Worm (Caenorhabditis elegans) whole organism, L1 larva: ENCODE results near the gene F31B9.4.
A peak's percentile ranks its signal among the peaks of the same experiment; 100 is the strongest.

Experiments used
- ama-1 ChIP-seq: fragments of 150-350 bp; optimal IDR thresholded peaks from 2 replicates; lab custom pipeline; 2014
- ceh-63 ChIP-seq: fragments of 200-800 bp; sonication (Bioruptor generic); optimal IDR thresholded peaks from 2 replicates; lab custom pipeline; 2018; ENCODE audit warnings: mild to moderate bottlenecking, missing genetic modification characterization, missing compliant biosample characterization
- ceh-8 ChIP-seq: fragments of 200-800 bp; sonication (Bioruptor generic); optimal IDR thresholded peaks from 2 replicates; lab custom pipeline; 2018; ENCODE audit warnings: mild to moderate bottlenecking, missing genetic modification characterization, moderate library complexity, missing compliant biosample characterization
- mdl-1 ChIP-seq, 2 experiments: fragments of 150-350 bp; optimal IDR thresholded peaks; 2 replicates each; lab custom pipeline; 2014 to 2017; ENCODE audit warnings: missing biosample characterization in 2 of 2, missing genetic modification characterization in 2 of 2, inconsistent platforms in 1 of 2
- nhr-12 ChIP-seq: sonication (generic microtip); optimal IDR thresholded peaks from 2 replicates; lab custom pipeline; 2017; ENCODE audit warnings: missing biosample characterization, missing genetic modification characterization
- nhr-19 ChIP-seq: fragments of 200-800 bp; sonication (Bioruptor generic); conservative IDR thresholded peaks from 2 replicates; pipeline ENCODE4 v1.3.6; 2022; ENCODE audit warnings: missing genetic modification characterization, missing compliant biosample characterization
- zag-1 ChIP-seq: fragments of 150-350 bp; optimal IDR thresholded peaks from 2 replicates; lab custom pipeline; 2014; ENCODE audit warnings: missing biosample characterization, missing genetic modification characterization

DNA sequence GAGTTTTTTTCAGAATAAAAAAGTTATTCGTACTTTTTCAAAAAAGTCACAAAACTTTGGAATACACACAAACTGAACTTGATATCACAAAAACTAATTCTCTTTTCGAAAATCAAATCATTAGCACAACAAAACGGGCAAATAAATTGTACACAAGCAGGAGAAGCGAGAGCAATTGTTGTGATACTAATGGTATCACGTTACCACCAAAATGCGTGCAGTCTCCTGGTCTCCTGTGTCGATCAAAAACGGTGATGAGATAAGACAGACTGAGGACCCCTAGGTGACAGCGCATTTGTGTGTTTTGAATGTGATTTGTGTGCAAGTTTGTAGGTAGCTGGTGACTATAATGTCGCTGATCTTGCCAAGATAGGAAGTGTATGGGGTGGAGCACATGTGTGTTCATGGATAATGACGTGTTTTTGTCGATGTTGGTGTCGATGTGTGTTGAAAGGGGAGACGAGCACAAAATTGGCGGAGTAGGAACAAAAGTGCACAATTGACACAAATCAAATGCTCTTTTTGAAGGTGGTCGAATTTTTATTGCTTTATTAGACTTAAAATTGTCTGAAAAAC lies 22.9 kb upstream of the F31B9.4 start:
- peak in 1 of 2 experiments; percentile 9 for TF ChIP-seq mdl-1 (tag; optimal IDR thresholded peaks at IDR 0.05; lab: Kevin White, UChicago)
- TF ChIP-seq zag-1: no peak
- no peak for TF ChIP-seq nhr-12 (tag; lab: Kevin White, UChicago)
- TF ChIP-seq nhr-19 (GFP tag; lab: Robert Waterston, UW): no peak
- TF ChIP-seq ceh-8: no peak
- no peak for TF ChIP-seq ama-1 (lab: Kevin White, UChicago)
- no peak for TF ChIP-seq ceh-63
